Worm (Caenorhabditis elegans) whole organism, L4 larva: ENCODE results near the gene srg-45.

ENCODE experiments used
- nhr-6 ChIP-seq: fragments of 150-350 bp; optimal IDR thresholded peaks from 2 replicates; lab custom pipeline; 2014; ENCODE audit warnings: missing biosample characterization, missing genetic modification characterization
- vab-7 ChIP-seq: fragments of 200-800 bp; sonication (Bioruptor generic); IDR thresholded peaks from 2 replicates; pipeline ENCODE4 v1.3.6; 2022; ENCODE audit warnings: missing genetic modification reagents, missing genetic modification characterization, missing compliant biosample characterization

DNA sequence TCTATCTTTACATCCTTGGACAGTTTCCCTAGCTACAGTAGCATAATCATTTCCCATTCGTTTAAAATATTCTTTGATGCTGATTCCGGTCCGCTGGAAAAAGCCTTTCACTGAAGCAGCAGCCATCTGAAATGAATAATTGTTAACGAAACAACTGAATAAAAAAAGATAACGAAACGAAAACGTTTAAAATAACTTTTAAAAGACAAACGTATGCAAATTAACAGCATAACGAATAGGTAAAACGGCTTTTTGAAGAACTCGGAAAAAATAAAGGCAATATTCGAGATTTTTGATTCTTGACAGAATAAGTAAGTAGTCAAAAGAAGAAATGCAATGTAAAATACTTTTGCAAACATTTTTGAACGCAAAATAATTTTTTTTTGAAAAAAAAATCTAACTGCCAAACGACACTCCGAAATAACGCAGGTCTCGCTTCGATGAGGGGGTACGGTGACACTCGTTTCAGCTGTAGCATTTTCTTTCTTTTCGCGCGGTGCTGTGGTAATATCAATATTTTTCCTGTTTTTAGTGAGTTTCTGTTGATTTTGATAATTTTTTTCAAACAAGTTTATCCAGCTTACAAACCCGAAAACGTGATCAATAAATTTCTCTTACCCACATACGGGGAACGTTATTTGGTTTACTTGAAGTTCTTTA, 10.7 kb downstream of the srg-45 start, which contains the start of the genes R04F11.5 and R04F11.2:
- TF ChIP-seq vab-7 (GFP tag; lab: Robert Waterston, UW) (no peak), nhr-6 (tag; lab: Kevin White, UChicago) (peak; percentile 99)
